Worm (Caenorhabditis elegans) whole organism, L3 larva: Measurements from ENCODE around the gene mrps-9.

ENCODE experiments used
- aly-2 ChIP-seq: fragments of 150-350 bp; optimal IDR thresholded peaks from 2 replicates; lab custom pipeline; 2014; ENCODE audit warnings: missing biosample characterization, missing genetic modification characterization
- ceh-82 ChIP-seq: fragments of 150-350 bp; optimal IDR thresholded peaks from 2 replicates; lab custom pipeline; 2014; ENCODE audit warnings: missing biosample characterization, missing genetic modification characterization
- elt-2 ChIP-seq: sonication (generic microtip); optimal IDR thresholded peaks from 2 replicates; lab custom pipeline; 2016; ENCODE audit warnings: missing genetic modification reagents, mild to moderate bottlenecking, missing genetic modification characterization, missing compliant biosample characterization
- elt-3 ChIP-seq, 3 experiments: fragments of 150-350 bp in 1 of 3; sonication (generic microtip) in 2 of 3; optimal IDR thresholded peaks; 2 replicates in 2 of 3; 4 replicates in 1 of 3; lab custom pipeline; 2014 to 2017; ENCODE audit warnings: missing biosample characterization in 3 of 3, missing genetic modification characterization in 3 of 3
- fkh-10 ChIP-seq: sonication (generic microtip); optimal IDR thresholded peaks from 2 replicates; lab custom pipeline; 2017; ENCODE audit warnings: missing biosample characterization, missing genetic modification reagents, missing genetic modification characterization
- lin-39 ChIP-seq: fragments of 150-350 bp; optimal IDR thresholded peaks from 2 replicates; lab custom pipeline; 2018; ENCODE audit warnings: missing biosample characterization, missing genetic modification reagents, missing genetic modification characterization
- lsy-12 ChIP-seq: sonication (generic microtip); optimal IDR thresholded peaks from 2 replicates; lab custom pipeline; 2016; ENCODE audit warnings: mild to moderate bottlenecking, missing genetic modification characterization, missing compliant biosample characterization
- nfya-1 ChIP-seq: sonication (generic microtip); optimal IDR thresholded peaks from 2 replicates; lab custom pipeline; 2017; ENCODE audit warnings: missing genetic modification characterization, mild to moderate bottlenecking, missing compliant biosample characterization, antibody characterized with exemption, moderate library complexity; ENCODE audit not compliant: insufficient read depth
- unc-62 ChIP-seq: fragments of 150-350 bp; sonication (generic microtip); optimal IDR thresholded peaks from 4 replicates; lab custom pipeline; 2014; ENCODE audit warnings: missing biosample characterization, missing genetic modification reagents, missing genetic modification characterization

DNA sequence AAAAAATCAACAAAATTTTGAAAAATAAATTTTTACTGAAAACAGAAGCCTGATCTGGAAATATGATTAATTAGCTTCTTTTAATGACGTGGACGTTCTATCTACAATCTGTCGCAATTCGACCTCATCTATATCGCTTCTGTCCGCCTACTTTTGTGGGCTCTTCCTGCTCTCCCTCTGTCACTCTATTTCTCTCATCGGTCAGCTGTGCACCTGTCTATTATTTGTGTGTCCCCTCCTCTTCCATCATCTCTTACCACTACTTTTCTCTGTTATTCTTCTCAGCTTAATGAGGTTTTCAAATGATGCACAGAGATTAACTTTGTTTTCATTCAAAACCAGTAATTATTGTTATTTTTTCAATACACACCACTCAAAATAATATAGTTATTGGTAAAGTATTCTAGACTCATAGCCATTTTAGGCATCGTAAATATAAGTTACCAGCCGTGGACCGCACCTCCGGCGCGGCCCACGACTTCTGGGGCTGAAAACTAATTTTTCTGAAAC is 33.3 kb downstream of the mrps-9 start:
- TF ChIP-seq nfya-1: no peak
- no peak for TF ChIP-seq aly-2 (tag; lab: Kevin White, UChicago)
- no peak for TF ChIP-seq unc-62 (GFP tag; lab: Kevin White, UChicago)
- no peak for TF ChIP-seq elt-2 (tag; lab: Kevin White, UChicago)
- TF ChIP-seq elt-3 (tag; optimal IDR thresholded peaks at IDR 0.05; lab: Kevin White, UChicago): no peak
- no peak for TF ChIP-seq fkh-10 (GFP tag; lab: Kevin White, UChicago)
- TF ChIP-seq lin-39 (tag; lab: Kevin White, UChicago): no peak
- no peak for TF ChIP-seq ceh-82
- TF ChIP-seq lsy-12: no peak
